Worm (Caenorhabditis elegans) whole organism, young adult: ENCODE results near the gene melo-3.

ENCODE experiments used
- B0035.1 ChIP-seq: sonication (generic microtip); optimal IDR thresholded peaks from 2 replicates; lab custom pipeline; 2016; ENCODE audit warnings: missing genetic modification characterization, mild to moderate bottlenecking, missing compliant biosample characterization, missing genotype, missing genetic modification reagents
- B0261.1 ChIP-seq: sonication (generic microtip); optimal IDR thresholded peaks from 2 replicates; lab custom pipeline; 2016; ENCODE audit warnings: mild to moderate bottlenecking, missing genetic modification characterization, moderate library complexity, missing compliant biosample characterization
- F33H1.4 ChIP-seq: fragments of 200-800 bp; sonication (Bioruptor generic); IDR thresholded peaks from 2 replicates; pipeline ENCODE4 v1.3.6; 2022; ENCODE audit warnings: missing genetic modification reagents, missing genetic modification characterization, missing compliant biosample characterization
- F39B2.1 ChIP-seq: fragments of 200-800 bp; sonication (Bioruptor generic); IDR thresholded peaks from 2 replicates; pipeline ENCODE4 v1.3.6; 2022; ENCODE audit warnings: missing genetic modification reagents, missing genetic modification characterization, missing compliant biosample characterization
- F52B5.7 ChIP-seq: sonication (generic microtip); optimal IDR thresholded peaks from 2 replicates; lab custom pipeline; 2016; ENCODE audit warnings: mild to moderate bottlenecking, missing genetic modification characterization, missing compliant biosample characterization
- F55B11.4 ChIP-seq: sonication (generic microtip); optimal IDR thresholded peaks from 2 replicates; lab custom pipeline; 2016; ENCODE audit warnings: missing compliant biosample characterization, missing genetic modification characterization, borderline replicate concordance; ENCODE audit not compliant: insufficient read depth
- T26A5.8 ChIP-seq: sonication (generic microtip); optimal IDR thresholded peaks from 2 replicates; lab custom pipeline; 2016; ENCODE audit warnings: missing genetic modification characterization, missing compliant biosample characterization
- Y53G8AR.9 ChIP-seq: fragments of 200-800 bp; sonication (Bioruptor generic); conservative IDR thresholded peaks from 2 replicates; pipeline ENCODE4 v1.3.6; 2022; ENCODE audit warnings: missing genetic modification reagents, missing genetic modification characterization, missing compliant biosample characterization
- Y79H2A.3 ChIP-seq: fragments of 200-800 bp; sonication (Bioruptor generic); conservative IDR thresholded peaks from 2 replicates; pipeline ENCODE4 v1.3.6; 2022; ENCODE audit warnings: missing genetic modification reagents, missing genetic modification characterization, missing compliant biosample characterization
- akir-1 ChIP-seq: fragments of 200-800 bp; sonication (Bioruptor generic); optimal IDR thresholded peaks from 2 replicates; lab custom pipeline; 2018; ENCODE audit warnings: mild to moderate bottlenecking, missing genetic modification characterization, moderate library complexity, missing compliant biosample characterization
- ama-1 ChIP-seq, 3 experiments: fragments of 150-350 bp in 1 of 3; sonication (generic microtip) in 2 of 3; optimal IDR thresholded peaks; 2 replicates each; lab custom pipeline; 2014 to 2018; ENCODE audit warnings: missing biosample characterization in 2 of 3, missing genetic modification characterization in 2 of 3, missing genetic modification reagents in 2 of 3
- atf-7 ChIP-seq: sonication (generic microtip); optimal IDR thresholded peaks from 2 replicates; lab custom pipeline; 2017; ENCODE audit warnings: mild to moderate bottlenecking, missing genetic modification characterization, missing compliant biosample characterization
- athp-1 ChIP-seq: sonication (generic microtip); optimal IDR thresholded peaks from 2 replicates; lab custom pipeline; 2017; ENCODE audit warnings: mild to moderate bottlenecking, missing genetic modification characterization, missing compliant biosample characterization
- attf-3 ChIP-seq: fragments of 200-800 bp; sonication (Bioruptor generic); conservative IDR thresholded peaks from 2 replicates; pipeline ENCODE4 v1.3.6; 2022; ENCODE audit warnings: missing genetic modification reagents, missing genetic modification characterization, missing compliant biosample characterization
- bed-1 ChIP-seq: fragments of 200-800 bp; sonication (Bioruptor generic); IDR thresholded peaks from 2 replicates; pipeline ENCODE4 v1.3.6; 2022; ENCODE audit warnings: missing genetic modification reagents, missing genetic modification characterization, missing compliant biosample characterization
- bed-2 ChIP-seq: fragments of 200-800 bp; sonication (Bioruptor generic); IDR thresholded peaks from 2 replicates; pipeline ENCODE4 v1.3.6; 2022; ENCODE audit warnings: missing genetic modification reagents, missing genetic modification characterization, missing compliant biosample characterization
- cebp-1 ChIP-seq, 2 experiments: fragments of 200-800 bp in 1 of 2; sonication (Bioruptor generic) in 1 of 2; sonication (generic microtip) in 1 of 2; IDR thresholded peaks in 1 of 2; optimal IDR thresholded peaks in 1 of 2; 2 replicates each; pipeline versions ENCODE4 v1.3.6 to Lab custom; 2017 to 2022; ENCODE audit warnings: missing compliant biosample characterization in 2 of 2, missing genetic modification characterization in 2 of 2, mild to moderate bottlenecking in 1 of 2, missing genetic modification reagents in 1 of 2, moderate library complexity in 1 of 2
- cebp-2 ChIP-seq: fragments of 200-800 bp; sonication (Bioruptor generic); IDR thresholded peaks from 2 replicates; pipeline ENCODE4 v1.3.6; 2022; ENCODE audit warnings: missing genetic modification characterization, missing compliant biosample characterization
- ceh-100 ChIP-seq: fragments of 200-800 bp; sonication (Bioruptor generic); IDR thresholded peaks from 2 replicates; pipeline ENCODE4 v1.3.6; 2022; ENCODE audit warnings: missing genetic modification reagents, missing genetic modification characterization, missing compliant biosample characterization
- ceh-27 ChIP-seq: fragments of 200-800 bp; sonication (Bioruptor generic); optimal IDR thresholded peaks from 2 replicates; lab custom pipeline; 2018; ENCODE audit warnings: mild to moderate bottlenecking, missing genetic modification characterization, moderate library complexity, missing compliant biosample characterization
- ceh-91 ChIP-seq: fragments of 200-800 bp; sonication (Bioruptor generic); IDR thresholded peaks from 2 replicates; pipeline ENCODE4 v1.3.6; 2022; ENCODE audit warnings: missing genetic modification reagents, missing genetic modification characterization, missing compliant biosample characterization
- die-1 ChIP-seq: sonication (generic microtip); optimal IDR thresholded peaks from 2 replicates; lab custom pipeline; 2016; ENCODE audit warnings: missing genotype, mild to moderate bottlenecking, missing genetic modification characterization, missing compliant biosample characterization
- egl-18 ChIP-seq: fragments of 200-800 bp; sonication (Bioruptor generic); IDR thresholded peaks from 2 replicates; pipeline ENCODE4 v1.3.6; 2022; ENCODE audit warnings: missing genetic modification reagents, missing genetic modification characterization, missing compliant biosample characterization
- hlh-12 ChIP-seq: sonication (generic microtip); optimal IDR thresholded peaks from 2 replicates; lab custom pipeline; 2016; ENCODE audit warnings: missing genetic modification characterization, missing compliant biosample characterization
- hlh-26 ChIP-seq: fragments of 200-800 bp; sonication (Bioruptor generic); conservative IDR thresholded peaks from 2 replicates; pipeline ENCODE4 v1.3.6; 2022; ENCODE audit warnings: missing genetic modification reagents, missing genetic modification characterization, missing compliant biosample characterization
- lin-35 ChIP-seq, 3 experiments: fragments of 150-350 bp in 2 of 3; sonication (generic microtip) in 1 of 3; optimal IDR thresholded peaks; 2 replicates each; lab custom pipeline; 2014 to 2018; ENCODE audit warnings: missing biosample characterization in 3 of 3, missing genetic modification characterization in 3 of 3, missing genetic modification reagents in 3 of 3
- lsl-1 ChIP-seq: fragments of 200-800 bp; sonication (Bioruptor generic); optimal IDR thresholded peaks from 2 replicates; lab custom pipeline; 2018; ENCODE audit warnings: mild to moderate bottlenecking, missing genetic modification characterization, moderate library complexity, missing compliant biosample characterization
- madf-10 ChIP-seq: sonication (generic microtip); optimal IDR thresholded peaks from 2 replicates; lab custom pipeline; 2016; ENCODE audit warnings: mild to moderate bottlenecking, missing genetic modification characterization, missing compliant biosample characterization
- madf-3 ChIP-seq: fragments of 200-800 bp; sonication (Bioruptor generic); IDR thresholded peaks from 2 replicates; pipeline ENCODE4 v1.3.6; 2022; ENCODE audit warnings: missing genetic modification reagents, missing genetic modification characterization, missing compliant biosample characterization
- madf-6 ChIP-seq: fragments of 200-800 bp; sonication (Bioruptor generic); IDR thresholded peaks from 2 replicates; pipeline ENCODE4 v1.3.6; 2022; ENCODE audit warnings: missing genetic modification reagents, missing genetic modification characterization, missing compliant biosample characterization
- mel-28 ChIP-seq: sonication (generic microtip); optimal IDR thresholded peaks from 2 replicates; lab custom pipeline; 2016; ENCODE audit warnings: borderline replicate concordance, mild to moderate bottlenecking, missing genetic modification characterization, missing compliant biosample characterization
- mxl-1 ChIP-seq: sonication (generic microtip); optimal IDR thresholded peaks from 2 replicates; lab custom pipeline; 2016; ENCODE audit warnings: missing genetic modification characterization, missing compliant biosample characterization
- nhr-120 ChIP-seq: fragments of 200-800 bp; sonication (Bioruptor generic); IDR thresholded peaks from 2 replicates; pipeline ENCODE4 v1.3.6; 2022; ENCODE audit warnings: missing genetic modification characterization, missing compliant biosample characterization
- nhr-179 ChIP-seq: sonication (generic microtip); optimal IDR thresholded peaks from 2 replicates; lab custom pipeline; 2016; ENCODE audit warnings: mild to moderate bottlenecking, missing genetic modification characterization, missing compliant biosample characterization
- nhr-27 ChIP-seq: fragments of 200-800 bp; sonication (Bioruptor generic); optimal IDR thresholded peaks from 2 replicates; lab custom pipeline; 2018; ENCODE audit warnings: mild to moderate bottlenecking, missing genetic modification characterization, moderate library complexity, missing compliant biosample characterization
- nhr-80 ChIP-seq: sonication (generic microtip); optimal IDR thresholded peaks from 2 replicates; lab custom pipeline; 2016; ENCODE audit warnings: missing genetic modification characterization, missing compliant biosample characterization
- nhr-90 ChIP-seq: sonication (generic microtip); optimal IDR thresholded peaks from 2 replicates; lab custom pipeline; 2016; ENCODE audit warnings: missing genotype, mild to moderate bottlenecking, missing genetic modification characterization, missing compliant biosample characterization
- repo-1 ChIP-seq: sonication (generic microtip); optimal IDR thresholded peaks from 2 replicates; lab custom pipeline; 2017; ENCODE audit warnings: mild to moderate bottlenecking, missing genetic modification characterization, missing compliant biosample characterization
- rpc-1 ChIP-seq, 2 experiments: fragments of 150-350 bp in 1 of 2; sonication (generic microtip) in 1 of 2; optimal IDR thresholded peaks; 2 replicates each; lab custom pipeline; 2014 to 2018; ENCODE audit warnings: missing biosample characterization in 1 of 2, missing genetic modification characterization in 1 of 2, missing genetic modification reagents in 1 of 2, missing genotype in 1 of 2
- snpc-1.3 ChIP-seq: sonication (generic microtip); optimal IDR thresholded peaks from 2 replicates; lab custom pipeline; 2017; ENCODE audit warnings: missing genetic modification characterization, mild to moderate bottlenecking, missing compliant biosample characterization, antibody characterized with exemption, moderate library complexity, missing genotype, missing genetic modification reagents; ENCODE audit not compliant: insufficient read depth
- snpc-3.4 ChIP-seq: sonication (generic microtip); optimal IDR thresholded peaks from 2 replicates; lab custom pipeline; 2017; ENCODE audit warnings: missing genetic modification characterization, mild to moderate bottlenecking, missing compliant biosample characterization, antibody characterized with exemption, moderate library complexity, missing genotype, missing genetic modification reagents
- tbp1 ChIP-seq: fragments of 200-800 bp; sonication (Bioruptor generic); optimal IDR thresholded peaks from 2 replicates; lab custom pipeline; 2018; ENCODE audit warnings: mild to moderate bottlenecking, missing genetic modification characterization, missing compliant biosample characterization
- tbx-9 ChIP-seq: sonication (generic microtip); optimal IDR thresholded peaks from 2 replicates; lab custom pipeline; 2016; ENCODE audit warnings: borderline replicate concordance, missing genetic modification characterization, inconsistent platforms, missing compliant biosample characterization
- unc-62 ChIP-seq: fragments of 150-350 bp; optimal IDR thresholded peaks from 2 replicates; lab custom pipeline; 2014; ENCODE audit warnings: missing biosample characterization, missing genetic modification reagents, missing genetic modification characterization
- xnd-1 ChIP-seq: sonication (generic microtip); optimal IDR thresholded peaks from 2 replicates; lab custom pipeline; 2016; ENCODE audit warnings: missing genotype, missing genetic modification reagents, missing genetic modification characterization, missing compliant biosample characterization
- zfh-2 ChIP-seq: fragments of 200-800 bp; sonication (Bioruptor generic); conservative IDR thresholded peaks from 2 replicates; pipeline ENCODE4 v1.3.6; 2022; ENCODE audit warnings: missing genetic modification reagents, missing genetic modification characterization, missing compliant biosample characterization
- ztf-22 ChIP-seq: fragments of 200-800 bp; sonication (Bioruptor generic); optimal IDR thresholded peaks from 2 replicates; lab custom pipeline; 2018; ENCODE audit warnings: mild to moderate bottlenecking, missing genetic modification characterization, moderate library complexity, missing compliant biosample characterization

Gene melo-3

ce11 chrV:15083659-15084058 is 47.0 kb upstream of the melo-3 start (continued):
- TF ChIP-seq nhr-120 (GFP tag; lab: Robert Waterston, UW) (no peak), cebp-1 (GFP tag; IDR thresholded peaks at IDR 0.05; lab: Robert Waterston, UW) (no peak), cebp-1 (tag; optimal IDR thresholded peaks at IDR 0.05; lab: Kevin White, UChicago) (peak; percentile 65), B0261.1 (tag; lab: Kevin White, UChicago) (no peak), attf-3 (GFP tag; lab: Robert Waterston, UW) (no peak), B0035.1 (tag; lab: Kevin White, UChicago) (no peak), ceh-100 (GFP tag; lab: Robert Waterston, UW) (no peak), xnd-1 (tag; lab: Kevin White, UChicago) (no peak), hlh-26 (GFP tag; lab: Robert Waterston, UW) (no peak), nhr-27 (no peak), nhr-179 (tag; lab: Kevin White, UChicago) (no peak), lsl-1 (GFP tag; lab: Kevin White, UChicago) (peak; percentile 30), Y53G8AR.9 (GFP tag; lab: Robert Waterston, UW) (peak; percentile 55), madf-3 (peak; percentile 58; the same call in 1 of the 2 replicates), ztf-22 (peak; percentile 5), ceh-91 (GFP tag; lab: Robert Waterston, UW) (no peak), atf-7 (tag; lab: Kevin White, UChicago) (peak; percentile 18), athp-1 (tag; lab: Kevin White, UChicago) (peak; percentile 82), tbp1 (GFP tag; lab: Kevin White, UChicago) (peak; percentile 53), cebp-2 (GFP tag; lab: Robert Waterston, UW) (0 out of 2 replicates have a peak, but pooled peaks have one; percentile 35), ceh-27 (GFP tag; lab: Kevin White, UChicago) (no peak), akir-1 (no peak), bed-2 (GFP tag; lab: Robert Waterston, UW) (no peak), repo-1 (tag; lab: Kevin White, UChicago) (peak; percentile 71), F52B5.7 (tag; lab: Kevin White, UChicago) (no peak), nhr-90 (tag; lab: Kevin White, UChicago) (peak; percentile 6), mxl-1 (no peak), madf-6 (peak; percentile 64), F39B2.1 (GFP tag; lab: Robert Waterston, UW) (no peak), hlh-12 (tag; lab: Kevin White, UChicago) (no peak), rpc-1 (optimal IDR thresholded peaks at IDR 0.05; lab: Kevin White, UChicago) (no peak), rpc-1 (tag; optimal IDR thresholded peaks at IDR 0.05; lab: Kevin White, UChicago) (no peak), mel-28 (tag; lab: Kevin White, UChicago) (no peak), ama-1 (optimal IDR thresholded peaks at IDR 0.05; lab: Kevin White, UChicago) (peak; percentile 68), ama-1 (GFP tag; optimal IDR thresholded peaks at IDR 0.05; lab: Kevin White, UChicago) (peak in 1 of 2 experiments; percentile 80), tbx-9 (tag; lab: Kevin White, UChicago) (no peak), unc-62 (GFP tag; lab: Kevin White, UChicago) (no peak), zfh-2 (no peak), F55B11.4 (tag; lab: Kevin White, UChicago) (no peak), snpc-3.4 (tag; lab: Kevin White, UChicago) (no peak), Y79H2A.3 (no peak), egl-18 (GFP tag; lab: Robert Waterston, UW) (no peak), snpc-1.3 (tag; lab: Kevin White, UChicago) (no peak), die-1 (tag; lab: Kevin White, UChicago) (peak; percentile 5), bed-1 (GFP tag; lab: Robert Waterston, UW) (no peak), F33H1.4 (GFP tag; lab: Robert Waterston, UW) (no peak), lin-35 (GFP tag; optimal IDR thresholded peaks at IDR 0.05; lab: Kevin White, UChicago) (no peak), nhr-80 (no peak), madf-10 (tag; lab: Kevin White, UChicago) (no peak), T26A5.8 (tag; lab: Kevin White, UChicago) (no peak)
